Fruit fly (Drosophila melanogaster) whole organism, embryonic: Measurements from ENCODE around the gene Rtnl1.

ENCODE experiments used
- CG33557 ChIP-seq: fragments of 200-800 bp; sonication (Bioruptor generic); optimal IDR thresholded peaks from 2 replicates; lab custom pipeline; 2019; ENCODE audit warnings: missing biosample characterization, mild to moderate bottlenecking, missing genetic modification characterization, moderate library complexity
- TFAM ChIP-seq: fragments of 200-800 bp; sonication (Bioruptor generic); optimal IDR thresholded peaks from 2 replicates; lab custom pipeline; 2017; ENCODE audit warnings: missing biosample characterization, missing genetic modification characterization, inconsistent platforms

dm6 chr2L:5010784-5011260 is 1.3 kb upstream of the Rtnl1 start, which contains the start of the genes CG31917, Tfb5 and SelT:
- TF ChIP-seq CG33557 (GFP tag; lab: Kevin White, UChicago) (peak; percentile 56), TFAM (GFP tag; lab: Kevin White, UChicago) (no peak)
